Worm (Caenorhabditis elegans) whole organism, L1 larva: ENCODE data around the gene nhr-76.

Experiments used
- C04F5.9 ChIP-seq: sonication (generic microtip); optimal IDR thresholded peaks from 2 replicates; lab custom pipeline; 2016; ENCODE audit warnings: missing genetic modification characterization, missing compliant biosample characterization
- C16A3.4 ChIP-seq: fragments of 150-350 bp; optimal IDR thresholded peaks from 2 replicates; lab custom pipeline; 2014; ENCODE audit warnings: missing biosample characterization, missing genetic modification characterization
- C34B4.2 ChIP-seq: sonication (generic microtip); optimal IDR thresholded peaks from 2 replicates; lab custom pipeline; 2017; ENCODE audit warnings: mild to moderate bottlenecking, missing genetic modification characterization, missing compliant biosample characterization
- Y116A8C.19 ChIP-seq: sonication (generic microtip); optimal IDR thresholded peaks from 2 replicates; lab custom pipeline; 2016; ENCODE audit warnings: missing compliant biosample characterization, missing genetic modification characterization, borderline replicate concordance
- alr-1 ChIP-seq: fragments of 200-800 bp; sonication (Bioruptor generic); optimal IDR thresholded peaks from 2 replicates; lab custom pipeline; 2018; ENCODE audit warnings: borderline replicate concordance, mild to moderate bottlenecking, missing genetic modification characterization, missing compliant biosample characterization
- aly-2 ChIP-seq: fragments of 150-350 bp; optimal IDR thresholded peaks from 2 replicates; lab custom pipeline; 2014; ENCODE audit warnings: missing biosample characterization, missing genetic modification characterization
- blmp-1 ChIP-seq: fragments of 150-350 bp; optimal IDR thresholded peaks from 2 replicates; lab custom pipeline; 2014; ENCODE audit warnings: missing biosample characterization, missing genetic modification characterization
- ceh-82 ChIP-seq, 3 experiments: fragments of 150-350 bp in 1 of 3; sonication (generic microtip) in 2 of 3; optimal IDR thresholded peaks; 2 replicates each; lab custom pipeline; 2014 to 2017; ENCODE audit warnings: missing biosample characterization in 3 of 3, missing genetic modification characterization in 3 of 3
- ceh-88 ChIP-seq: fragments of 200-800 bp; sonication (Bioruptor generic); IDR thresholded peaks from 2 replicates; pipeline ENCODE4 v1.3.6; 2022; ENCODE audit warnings: missing genetic modification characterization, missing compliant biosample characterization
- ces-1 ChIP-seq: fragments of 150-350 bp; optimal IDR thresholded peaks from 2 replicates; lab custom pipeline; 2014; ENCODE audit warnings: missing biosample characterization, missing genetic modification reagents, missing genetic modification characterization
- dpl-1 ChIP-seq, 3 experiments: fragments of 150-350 bp in 2 of 3; sonication (generic microtip) in 1 of 3; optimal IDR thresholded peaks; 2 replicates each; lab custom pipeline; 2014 to 2017; ENCODE audit warnings: missing biosample characterization in 3 of 3, missing genetic modification characterization in 3 of 3, missing genetic modification reagents in 3 of 3
- efl-1 ChIP-seq, 4 experiments: fragments of 150-350 bp; optimal IDR thresholded peaks in 3 of 4; peaks in 1 of 4; 1 replicate in 1 of 4; 2 replicates in 3 of 4; lab custom pipeline; 2014; ENCODE audit warnings: missing biosample characterization in 2 of 4, missing genetic modification characterization in 2 of 4, missing genetic modification reagents in 2 of 4
- egl-13 ChIP-seq: sonication (generic microtip); optimal IDR thresholded peaks from 2 replicates; lab custom pipeline; 2016; ENCODE audit warnings: missing genotype, missing genetic modification reagents, missing genetic modification characterization, missing compliant biosample characterization
- egl-27 ChIP-seq, 2 experiments: fragments of 150-350 bp in 1 of 2; sonication (generic microtip); optimal IDR thresholded peaks; 3 replicates each; lab custom pipeline; 2017 to 2018; ENCODE audit warnings: missing biosample characterization in 2 of 2, missing genetic modification characterization in 2 of 2, missing genetic modification reagents in 2 of 2
- elt-3 ChIP-seq, 6 experiments: fragments of 150-350 bp in 1 of 6; sonication (generic microtip); optimal IDR thresholded peaks; 2 replicates each; lab custom pipeline; 2017 to 2018; ENCODE audit warnings: missing biosample characterization in 6 of 6, missing genetic modification characterization in 6 of 6, inconsistent platforms in 1 of 6
- ets-5 ChIP-seq: fragments of 200-800 bp; sonication (Bioruptor generic); IDR thresholded peaks from 2 replicates; pipeline ENCODE4 v1.3.6; 2022; ENCODE audit warnings: missing genetic modification characterization, missing compliant biosample characterization
- fkh-10 ChIP-seq: sonication (generic microtip); optimal IDR thresholded peaks from 2 replicates; lab custom pipeline; 2017; ENCODE audit warnings: missing biosample characterization, missing genetic modification reagents, missing genetic modification characterization
- fkh-4 ChIP-seq: sonication (generic microtip); optimal IDR thresholded peaks from 2 replicates; lab custom pipeline; 2016; ENCODE audit warnings: missing compliant biosample characterization, missing genetic modification characterization, borderline replicate concordance
- fos-1 ChIP-seq: fragments of 150-350 bp; optimal IDR thresholded peaks from 2 replicates; lab custom pipeline; 2014; ENCODE audit warnings: missing biosample characterization, missing genetic modification characterization
- irx-1 ChIP-seq: sonication (generic microtip); optimal IDR thresholded peaks from 2 replicates; lab custom pipeline; 2016; ENCODE audit warnings: missing genetic modification characterization, missing compliant biosample characterization
- jun-1 ChIP-seq: fragments of 150-350 bp; optimal IDR thresholded peaks from 2 replicates; lab custom pipeline; 2014; ENCODE audit warnings: missing biosample characterization, missing genetic modification reagents, missing genetic modification characterization
- lin-13 ChIP-seq: fragments of 150-350 bp; optimal IDR thresholded peaks from 2 replicates; lab custom pipeline; 2014; ENCODE audit warnings: missing biosample characterization, missing genetic modification reagents, missing genetic modification characterization
- lin-14 ChIP-seq: fragments of 200-800 bp; sonication (Bioruptor generic); optimal IDR thresholded peaks from 2 replicates; lab custom pipeline; 2018; ENCODE audit warnings: mild to moderate bottlenecking, missing genetic modification characterization, moderate library complexity, missing compliant biosample characterization
- lin-15B ChIP-seq: fragments of 150-350 bp; sonication (generic microtip); optimal IDR thresholded peaks from 3 replicates; lab custom pipeline; 2014; ENCODE audit warnings: missing biosample characterization, missing genetic modification characterization
- lin-35 ChIP-seq, 2 experiments: fragments of 150-350 bp; optimal IDR thresholded peaks; 2 replicates each; lab custom pipeline; 2014; ENCODE audit warnings: missing biosample characterization in 2 of 2, missing genetic modification characterization in 2 of 2, missing genetic modification reagents in 2 of 2
- lin-39 ChIP-seq: fragments of 150-350 bp; optimal IDR thresholded peaks from 2 replicates; lab custom pipeline; 2014; ENCODE audit warnings: missing biosample characterization, missing genetic modification reagents, missing genetic modification characterization
- lir-3 ChIP-seq: sonication (generic microtip); optimal IDR thresholded peaks from 2 replicates; lab custom pipeline; 2016; ENCODE audit warnings: mild to moderate bottlenecking, missing genetic modification characterization, moderate library complexity, missing compliant biosample characterization; ENCODE audit not compliant: poor library complexity
- lsy-2 ChIP-seq, 2 experiments: fragments of 150-350 bp; optimal IDR thresholded peaks; 2 replicates each; lab custom pipeline; 2014; ENCODE audit warnings: missing biosample characterization in 2 of 2, missing genetic modification characterization in 2 of 2
- mdl-1 ChIP-seq, 2 experiments: fragments of 150-350 bp; optimal IDR thresholded peaks; 2 replicates each; lab custom pipeline; 2014 to 2017; ENCODE audit warnings: missing biosample characterization in 2 of 2, missing genetic modification characterization in 2 of 2, inconsistent platforms in 1 of 2
- mef-2 ChIP-seq: fragments of 150-350 bp; optimal IDR thresholded peaks from 2 replicates; lab custom pipeline; 2014; ENCODE audit warnings: missing biosample characterization, missing genetic modification characterization
- mep-1 ChIP-seq: fragments of 150-350 bp; optimal IDR thresholded peaks from 2 replicates; lab custom pipeline; 2014; ENCODE audit warnings: missing biosample characterization, missing genetic modification characterization
- nhr-12 ChIP-seq: sonication (generic microtip); optimal IDR thresholded peaks from 2 replicates; lab custom pipeline; 2017; ENCODE audit warnings: missing biosample characterization, missing genetic modification characterization
- nhr-28 ChIP-seq: fragments of 150-350 bp; optimal IDR thresholded peaks from 2 replicates; lab custom pipeline; 2014; ENCODE audit warnings: missing biosample characterization, missing genetic modification characterization
- nhr-47 ChIP-seq: sonication (generic microtip); optimal IDR thresholded peaks from 2 replicates; lab custom pipeline; 2016; ENCODE audit warnings: mild to moderate bottlenecking, missing genetic modification characterization, moderate library complexity, missing compliant biosample characterization
- nhr-85 ChIP-seq: sonication (generic microtip); peaks from one replicate; lab custom pipeline; 2016; ENCODE audit warnings: missing genetic modification characterization, inconsistent platforms, missing compliant biosample characterization
- pax-3 ChIP-seq: fragments of 200-800 bp; sonication (Bioruptor generic); optimal IDR thresholded peaks from 2 replicates; lab custom pipeline; 2018; ENCODE audit warnings: mild to moderate bottlenecking, missing genetic modification characterization, moderate library complexity, missing compliant biosample characterization
- rnt-1 ChIP-seq: sonication (generic microtip); optimal IDR thresholded peaks from 2 replicates; lab custom pipeline; 2016; ENCODE audit warnings: mild to moderate bottlenecking, missing genetic modification characterization, moderate library complexity, missing compliant biosample characterization
- skn-1 ChIP-seq: fragments of 150-350 bp; optimal IDR thresholded peaks from 2 replicates; lab custom pipeline; 2014; ENCODE audit warnings: missing biosample characterization, missing genetic modification characterization
- snu-23 ChIP-seq: sonication (generic microtip); optimal IDR thresholded peaks from 2 replicates; lab custom pipeline; 2016; ENCODE audit warnings: missing genetic modification characterization, missing compliant biosample characterization
- sox-4 ChIP-seq: sonication (generic microtip); optimal IDR thresholded peaks from 2 replicates; lab custom pipeline; 2016; ENCODE audit warnings: missing genetic modification characterization, missing compliant biosample characterization
- sptf-1 ChIP-seq: fragments of 150-350 bp; optimal IDR thresholded peaks from 2 replicates; lab custom pipeline; 2014; ENCODE audit warnings: missing biosample characterization, missing genetic modification characterization
- sup-37 ChIP-seq: fragments of 200-800 bp; sonication (Bioruptor generic); optimal IDR thresholded peaks from 2 replicates; lab custom pipeline; 2018; ENCODE audit warnings: mild to moderate bottlenecking, missing genetic modification characterization, missing compliant biosample characterization
- tbx-2 ChIP-seq: sonication (generic microtip); optimal IDR thresholded peaks from 2 replicates; lab custom pipeline; 2016; ENCODE audit warnings: missing genetic modification characterization, missing compliant biosample characterization
- tlp-1 ChIP-seq: fragments of 150-350 bp; optimal IDR thresholded peaks from 2 replicates; lab custom pipeline; 2014; ENCODE audit warnings: missing biosample characterization, missing genetic modification characterization
- unc-30 ChIP-seq: sonication (generic microtip); optimal IDR thresholded peaks from 2 replicates; lab custom pipeline; 2017; ENCODE audit warnings: missing biosample characterization, missing genetic modification characterization
- unc-86 ChIP-seq: sonication (generic microtip); optimal IDR thresholded peaks from 2 replicates; lab custom pipeline; 2016; ENCODE audit warnings: missing genetic modification characterization, missing compliant biosample characterization
- unc-98 ChIP-seq: fragments of 200-800 bp; sonication (Bioruptor generic); IDR thresholded peaks from 2 replicates; pipeline ENCODE4 v1.3.6; 2022; ENCODE audit warnings: missing genetic modification characterization, missing compliant biosample characterization
- vab-15 ChIP-seq: sonication (generic microtip); optimal IDR thresholded peaks from 2 replicates; lab custom pipeline; 2017; ENCODE audit warnings: missing genotype, mild to moderate bottlenecking, missing genetic modification characterization, missing compliant biosample characterization
- zag-1 ChIP-seq: fragments of 150-350 bp; optimal IDR thresholded peaks from 2 replicates; lab custom pipeline; 2014; ENCODE audit warnings: missing biosample characterization, missing genetic modification characterization
- zip-4 ChIP-seq: fragments of 200-800 bp; sonication (Bioruptor generic); optimal IDR thresholded peaks from 2 replicates; lab custom pipeline; 2018; ENCODE audit warnings: mild to moderate bottlenecking, missing genetic modification characterization, moderate library complexity, missing compliant biosample characterization
- ztf-11 ChIP-seq, 2 experiments: sonication (generic microtip); optimal IDR thresholded peaks; 2 replicates each; lab custom pipeline; 2016 to 2017; ENCODE audit warnings: missing genetic modification characterization in 2 of 2, missing biosample characterization in 1 of 2, missing compliant biosample characterization in 1 of 2
- ztf-4 ChIP-seq: fragments of 150-350 bp; optimal IDR thresholded peaks from 2 replicates; lab custom pipeline; 2014; ENCODE audit warnings: missing biosample characterization, missing genetic modification characterization

Gene nhr-76

DNA sequence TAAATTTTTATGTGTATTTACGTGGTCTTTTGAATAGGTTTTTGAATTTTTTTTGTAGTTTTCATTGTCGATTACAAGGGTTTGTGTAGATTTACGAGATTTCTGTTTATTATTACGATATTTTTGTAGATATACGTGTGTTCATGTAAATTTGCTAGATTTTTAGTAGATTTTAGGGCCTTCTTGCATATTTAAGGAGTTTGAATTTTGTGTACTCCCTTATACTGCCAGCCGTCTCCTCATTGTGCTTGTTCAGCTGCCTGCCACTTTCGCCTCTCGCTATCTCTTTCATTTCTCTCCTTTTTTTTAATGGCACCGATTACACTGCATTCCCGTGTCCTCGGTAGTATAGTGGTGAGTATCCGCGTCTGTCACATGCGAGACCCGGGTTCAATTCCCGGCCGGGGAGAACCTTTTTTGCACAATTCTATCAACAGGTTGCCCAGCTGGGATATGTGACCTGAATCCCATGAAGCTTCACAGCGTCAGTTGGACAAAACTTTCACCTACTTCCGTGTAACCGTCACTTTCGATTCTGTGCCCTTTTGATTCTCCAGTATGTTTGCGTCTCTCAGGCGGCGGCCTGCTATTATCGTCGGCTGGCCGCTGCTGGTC is 55.5 kb downstream of the nhr-76 start (continued):
- TF ChIP-seq egl-13 (tag; lab: Kevin White, UChicago) (peak; percentile 46), lsy-2 (tag; optimal IDR thresholded peaks at IDR 0.05; lab: Kevin White, UChicago) (peak; percentile 41 to 70), zag-1 (no peak), lin-13 (GFP tag; lab: Kevin White, UChicago) (no peak), mdl-1 (tag; optimal IDR thresholded peaks at IDR 0.05; lab: Kevin White, UChicago) (peak in 1 of 2 experiments; percentile 65), mep-1 (tag; lab: Kevin White, UChicago) (peak; percentile 52), ztf-11 (tag; optimal IDR thresholded peaks at IDR 0.05; lab: Kevin White, UChicago) (no peak), vab-15 (tag; lab: Kevin White, UChicago) (no peak), nhr-12 (tag; lab: Kevin White, UChicago) (no peak), C16A3.4 (tag; lab: Kevin White, UChicago) (peak; percentile 64), irx-1 (tag; lab: Kevin White, UChicago) (peak; percentile 17), efl-1 (optimal IDR thresholded peaks at IDR 0.05; lab: Kevin White, UChicago) (peak in 1 of 2 experiments; percentile 42), efl-1 (GFP tag; optimal IDR thresholded peaks at IDR 0.05 in 1 of 2; lab: Kevin White, UChicago) (peak; percentile 49 to 96), dpl-1 (GFP tag; optimal IDR thresholded peaks at IDR 0.05; lab: Kevin White, UChicago) (peak in 2 of 3 experiments; percentile 34 to 63), rnt-1 (peak; percentile 69), jun-1 (tag; lab: Kevin White, UChicago) (peak; percentile 24), Y116A8C.19 (no peak), snu-23 (GFP tag; lab: Kevin White, UChicago) (peak; percentile 80), unc-86 (tag; lab: Kevin White, UChicago) (peak; percentile 34), alr-1 (tag; lab: Kevin White, UChicago) (no peak), egl-27 (tag; optimal IDR thresholded peaks at IDR 0.05; lab: Kevin White, UChicago) (no peak), lir-3 (tag; lab: Kevin White, UChicago) (peak; percentile 16), fkh-4 (tag; lab: Kevin White, UChicago) (no peak), C34B4.2 (tag; lab: Kevin White, UChicago) (no peak), C04F5.9 (tag; lab: Kevin White, UChicago) (peak; percentile 42), mef-2 (tag; lab: Kevin White, UChicago) (no peak), zip-4 (GFP tag; lab: Kevin White, UChicago) (no peak), sox-4 (tag; lab: Kevin White, UChicago) (no peak), fkh-10 (no peak), tlp-1 (no peak), aly-2 (no peak), unc-98 (GFP tag; lab: Robert Waterston, UW) (no peak), ztf-4 (tag; lab: Kevin White, UChicago) (no peak), elt-3 (tag; optimal IDR thresholded peaks at IDR 0.05; lab: Kevin White, UChicago) (peak in 1 of 6 experiments; percentile 55), nhr-28 (tag; lab: Kevin White, UChicago) (no peak), fos-1 (tag; lab: Kevin White, UChicago) (peak; percentile 28), ceh-82 (tag; optimal IDR thresholded peaks at IDR 0.05; lab: Kevin White, UChicago) (peak; percentile 17 to 57 (median 54)), lin-39 (tag; lab: Kevin White, UChicago) (no peak), tbx-2 (tag; lab: Kevin White, UChicago) (peak; percentile 46), blmp-1 (tag; lab: Kevin White, UChicago) (peak; percentile 98), unc-30 (tag; lab: Kevin White, UChicago) (no peak), ces-1 (GFP tag; lab: Kevin White, UChicago) (no peak), skn-1 (peak; percentile 46), lin-14 (GFP tag; lab: Kevin White, UChicago) (peak; percentile 60), nhr-85 (peak; percentile 70), ets-5 (GFP tag; lab: Robert Waterston, UW) (no peak), lin-15B (tag; lab: Kevin White, UChicago) (no peak), nhr-47 (tag; lab: Kevin White, UChicago) (no peak), sptf-1 (tag; lab: Kevin White, UChicago) (no peak), lin-35 (GFP tag; optimal IDR thresholded peaks at IDR 0.05; lab: Kevin White, UChicago) (peak; percentile 52 to 75), pax-3 (tag; lab: Kevin White, UChicago) (peak; percentile 40), ceh-88 (GFP tag; lab: Robert Waterston, UW) (0 out of 2 replicates have a peak, but pooled peaks have one; percentile 9), sup-37 (GFP tag; lab: Kevin White, UChicago) (peak; percentile 30)
